Comparison of ENCODE assay signal across 1 worm cellular context in the genomic region with DNA sequence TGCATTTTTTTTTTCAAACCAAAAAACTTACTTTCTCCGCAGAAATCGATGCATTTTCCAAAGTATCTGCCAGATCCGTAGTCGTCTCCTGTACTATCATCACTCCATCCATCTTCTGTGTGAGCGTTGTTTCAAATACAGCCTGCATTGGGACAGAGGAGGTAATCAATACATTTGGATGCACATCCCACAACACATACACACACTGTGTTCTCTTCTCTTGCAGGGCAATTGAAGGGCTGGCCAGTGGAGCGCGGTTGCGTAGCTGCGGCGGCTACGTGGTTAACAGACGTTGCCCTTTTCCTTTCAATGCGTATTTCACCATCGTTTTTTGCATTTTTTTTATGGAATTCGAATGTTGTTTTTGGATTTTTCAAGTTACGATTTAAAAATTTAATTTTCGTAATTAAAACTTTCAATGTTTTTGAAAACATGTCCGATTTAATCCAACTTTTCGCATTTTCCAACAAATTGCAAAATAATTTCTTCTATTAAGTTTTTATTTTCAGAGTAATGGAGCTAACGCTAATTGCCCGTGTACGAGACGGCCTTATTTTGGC.
TF ChIP-seq lines count a peak whose summit lies in the region.

stau-1 (minus strand) TSS at position 248 of the 560 bp plus-strand sequence.
sec-22 (plus strand) TSS at position 510 of the 560 bp plus-strand sequence.

TF ChIP-seq in whole organism, L1 larva, 84 proteins besides CTCF, POLR2A, EP300 and RAD21 (continued from another document):
- TF ChIP-seq nhr-76 (tag; optimal IDR thresholded peaks at IDR 0.05; lab: Kevin White, UChicago): no peak
- TF ChIP-seq efl-3 (GFP tag; optimal IDR thresholded peaks at IDR 0.05; lab: Kevin White, UChicago): no peak
- no peak for TF ChIP-seq elt-2 (tag; optimal IDR thresholded peaks at IDR 0.05; lab: Kevin White, UChicago)
